Fruit fly (Drosophila melanogaster): ENCODE results near the gene CG12237.

Gene CG12237

dm6 chrX:19666991-19667409, 24.3 kb upstream of the CG12237 start, which contains the start of gene Zw (continued):
- TF ChIP-seq sens (GFP tag) = peak; percentile 81
- no peak for TF ChIP-seq Asciz (GFP tag; optimal IDR thresholded peaks at IDR 0.05)
- TF ChIP-seq CG1647 (GFP tag; optimal IDR thresholded peaks at IDR 0.05) = peak; percentile 11
- TF ChIP-seq vnd (GFP tag; IDR thresholded peaks at IDR 0.05; ENCODE audit: partially characterized antibody) = 0 out of 3 replicates have a peak, but pooled peaks have one; percentile 37
- no peak for TF ChIP-seq Lpt (GFP tag; optimal IDR thresholded peaks at IDR 0.05)
- no peak for TF ChIP-seq CG7556 (GFP tag; optimal IDR thresholded peaks at IDR 0.05)
- no peak for TF ChIP-seq Dp (GFP tag; optimal IDR thresholded peaks at IDR 0.05)
- no peak for TF ChIP-seq hb (GFP tag; IDR thresholded peaks at IDR 0.05; ENCODE audit: partially characterized antibody)
- TF ChIP-seq CG3726 (GFP tag; IDR thresholded peaks at IDR 0.05) = no peak
- peak; percentile 2 for TF ChIP-seq CG14710 (tag; optimal IDR thresholded peaks at IDR 0.05)
- TF ChIP-seq prd (optimal IDR thresholded peaks at IDR 0.05) = no peak
- peak; percentile 82 for TF ChIP-seq prd (GFP tag; IDR thresholded peaks at IDR 0.05)
- peak; percentile 27; the same call in 1 of the 2 replicates for TF ChIP-seq CG13287 (GFP tag; IDR thresholded peaks at IDR 0.05; ENCODE audit: partially characterized antibody)
- TF ChIP-seq fd3F (GFP tag; optimal IDR thresholded peaks at IDR 0.05) = no peak
- peak; percentile 81 for TF ChIP-seq NFAT (GFP tag; IDR thresholded peaks at IDR 0.05)
- no peak for TF ChIP-seq pb (GFP tag; optimal IDR thresholded peaks at IDR 0.05)
- no peak for TF ChIP-seq Hmx (GFP tag; optimal IDR thresholded peaks at IDR 0.05)
- no peak for TF ChIP-seq CG9437 (GFP tag; optimal IDR thresholded peaks at IDR 0.05)
- peak; percentile 46 for TF ChIP-seq nmo (GFP tag; optimal IDR thresholded peaks at IDR 0.05)
- peak; percentile 60 for TF ChIP-seq CG30403 (GFP tag; optimal IDR thresholded peaks at IDR 0.05)
- no peak for TF ChIP-seq Doc3 (GFP tag; IDR thresholded peaks at IDR 0.05; ENCODE audit: partially characterized antibody)
- peak; percentile 52 for TF ChIP-seq CG10366 (GFP tag; IDR thresholded peaks at IDR 0.05)
- no peak for TF ChIP-seq luna (GFP tag; optimal IDR thresholded peaks at IDR 0.05)
- 0 out of 4 replicates have a peak, but pooled peaks have one; percentile 19 for TF ChIP-seq Dll (GFP tag; IDR thresholded peaks at IDR 0.05; ENCODE audit: partially characterized antibody)
- TF ChIP-seq lola (GFP tag; optimal IDR thresholded peaks at IDR 0.05) = peak in 1 of 3 experiments; percentile 22
- peak; percentile 45 for TF ChIP-seq az2 (GFP tag; optimal IDR thresholded peaks at IDR 0.05)
- TF ChIP-seq inv (GFP tag; IDR thresholded peaks at IDR 0.05; ENCODE audit: partially characterized antibody) = peak; percentile 42
- TF ChIP-seq CG7987 (GFP tag; optimal IDR thresholded peaks at IDR 0.05) = no peak
- no peak for TF ChIP-seq insv (GFP tag; optimal IDR thresholded peaks at IDR 0.05)
- TF ChIP-seq zen (tag; optimal IDR thresholded peaks at IDR 0.05) = peak; percentile 20
- TF ChIP-seq lilli (GFP tag; optimal IDR thresholded peaks at IDR 0.05) = peak; percentile 63
- TF ChIP-seq YL-1 (GFP tag; optimal IDR thresholded peaks at IDR 0.05) = no peak
- TF ChIP-seq psq (GFP tag; optimal IDR thresholded peaks at IDR 0.05) = no peak
- no peak; the same call in 1 of the 2 replicates for TF ChIP-seq CG8765 (GFP tag; IDR thresholded peaks at IDR 0.05)
- TF ChIP-seq Mrtf (GFP tag; IDR thresholded peaks at IDR 0.05) = peak; percentile 64; the same call in 2 of the 3 replicates
- TF ChIP-seq CG12769 (tag; optimal IDR thresholded peaks at IDR 0.05) = peak; percentile 60
- TF ChIP-seq Neu2 (GFP tag; optimal IDR thresholded peaks at IDR 0.05; ENCODE audit: borderline replicate concordance) = no peak
- no peak for TF ChIP-seq CG1832 (GFP tag; optimal IDR thresholded peaks at IDR 0.05)
- peak; percentile 46; the same call in 2 of the 3 replicates for TF ChIP-seq knrl (GFP tag; IDR thresholded peaks at IDR 0.05; ENCODE audit: partially characterized antibody)
- TF ChIP-seq oc (tag; optimal IDR thresholded peaks at IDR 0.05) = no peak
- TF ChIP-seq CG18619 (GFP tag; optimal IDR thresholded peaks at IDR 0.05) = peak; percentile 16
- TF ChIP-seq CG6854 (GFP tag; optimal IDR thresholded peaks at IDR 0.05) = no peak
- TF ChIP-seq Usf (GFP tag; optimal IDR thresholded peaks at IDR 0.05) = peak; percentile 35
- TF ChIP-seq pho (GFP tag; optimal IDR thresholded peaks at IDR 0.05) = no peak
- TF ChIP-seq dm (GFP tag; optimal IDR thresholded peaks at IDR 0.05) = peak; percentile 5
- TF ChIP-seq Kr (GFP tag; optimal IDR thresholded peaks at IDR 0.05) = no peak
- TF ChIP-seq CG14050 (GFP tag; IDR thresholded peaks at IDR 0.05) = no peak
- no peak for TF ChIP-seq bigmax (GFP tag; optimal IDR thresholded peaks at IDR 0.05)
- TF ChIP-seq CG15514 (GFP tag; optimal IDR thresholded peaks at IDR 0.05) = peak; percentile 7
- no peak for TF ChIP-seq CG5953 (GFP tag; IDR thresholded peaks at IDR 0.05)

All from whole organism, embryonic.